Worm (Caenorhabditis elegans): ENCODE data around the gene K12D12.5.

- TF ChIP-seq nhr-237 (tag; optimal IDR thresholded peaks at IDR 0.05) = no peak
- TF ChIP-seq nhr-11 (tag; optimal IDR thresholded peaks at IDR 0.05) = no peak
- TF ChIP-seq aly-2 (tag; optimal IDR thresholded peaks at IDR 0.05) = peak; percentile 88
These were observed 19.0 kb downstream of the K12D12.5 start for ce11 chrII:11879784-11880183.
